Fruit fly (Drosophila melanogaster): ENCODE data around the gene CG3868.
A peak's percentile ranks its signal among the peaks of the same experiment; 100 is the strongest.

The CG3868 gene

DNA sequence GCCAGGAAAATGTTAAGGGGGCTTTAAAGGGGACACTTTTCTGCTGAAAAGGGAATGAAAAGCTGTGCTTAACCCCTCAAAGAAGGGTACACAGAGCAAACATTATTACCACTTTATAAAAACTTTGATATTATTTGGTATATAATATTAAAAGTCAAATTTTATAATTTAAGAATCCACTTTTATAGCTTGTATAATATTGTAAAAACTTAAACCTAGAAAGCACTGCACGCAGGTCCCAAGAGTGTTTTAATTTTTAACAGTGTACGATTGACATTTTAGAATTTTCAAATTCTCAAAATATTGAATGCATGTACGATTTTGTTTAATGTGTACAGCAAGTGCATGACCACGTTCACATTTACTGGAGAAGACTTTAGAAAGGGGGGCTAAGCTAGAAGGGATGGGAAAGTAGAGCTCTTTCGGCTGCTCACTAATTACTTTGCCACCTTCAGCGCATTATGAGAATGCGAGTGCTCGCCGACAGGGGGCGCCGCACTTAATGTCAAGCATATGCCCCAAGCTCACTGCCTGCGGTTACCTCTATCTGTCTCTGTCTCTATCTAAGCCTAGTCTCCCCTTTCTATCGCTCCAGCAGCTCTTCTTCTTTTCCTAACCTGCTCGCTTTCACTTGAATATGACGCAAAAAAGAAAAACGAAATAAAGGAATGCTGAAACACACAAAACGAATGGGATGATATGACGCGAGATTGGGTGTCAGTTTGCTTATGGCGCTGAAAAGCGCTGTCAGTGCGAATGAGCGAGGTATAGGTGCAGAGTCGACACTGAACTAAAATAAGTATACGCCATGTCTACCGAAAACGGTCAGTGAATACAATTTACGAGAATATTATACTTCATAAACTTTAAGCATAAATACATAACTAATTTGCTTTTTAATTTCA is 42.5 kb downstream of the CG3868 start (continued):
- TF ChIP-seq lbe (GFP tag; optimal IDR thresholded peaks at IDR 0.05) (no peak), Adf1 (GFP tag; IDR thresholded peaks at IDR 0.05) (no peak), CG7963 (GFP tag; IDR thresholded peaks at IDR 0.05; ENCODE audit: partially characterized antibody) (no peak), Eip74EF (GFP tag; optimal IDR thresholded peaks at IDR 0.05) (no peak), Meics (GFP tag; optimal IDR thresholded peaks at IDR 0.05) (peak; percentile 14), CG6765 (GFP tag; optimal IDR thresholded peaks at IDR 0.05) (no peak), CG4360 (GFP tag; IDR thresholded peaks at IDR 0.05) (no peak), dmrt11E (tag; optimal IDR thresholded peaks at IDR 0.05) (no peak), CG15479 (GFP tag; optimal IDR thresholded peaks at IDR 0.05) (no peak), Ptx1 (GFP tag; IDR thresholded peaks at IDR 0.05) (no peak), CG2129 (GFP tag; IDR thresholded peaks at IDR 0.05; ENCODE audit: partially characterized antibody) (no peak), CG31365 (tag; optimal IDR thresholded peaks at IDR 0.05) (no peak), crp (GFP tag; optimal IDR thresholded peaks at IDR 0.05) (no peak), Hr51 (GFP tag; optimal IDR thresholded peaks at IDR 0.05) (peak in 1 of 2 experiments; percentile 1), jigr1 (GFP tag; IDR thresholded peaks at IDR 0.05) (no peak), unc-4 (GFP tag; IDR thresholded peaks at IDR 0.05; ENCODE audit: partially characterized antibody) (no peak), gcm2 (GFP tag; optimal IDR thresholded peaks at IDR 0.05) (no peak), ro (GFP tag; IDR thresholded peaks at IDR 0.05) (no peak), sug (tag; optimal IDR thresholded peaks at IDR 0.05) (no peak), al (GFP tag; IDR thresholded peaks at IDR 0.05) (no peak), CG10267 (tag; optimal IDR thresholded peaks at IDR 0.05) (peak; percentile 18), NC2β (GFP tag; optimal IDR thresholded peaks at IDR 0.05) (no peak), Sry-δ (GFP tag; optimal IDR thresholded peaks at IDR 0.05) (no peak), CG11723 (GFP tag; optimal IDR thresholded peaks at IDR 0.05) (no peak), Opbp (GFP tag; IDR thresholded peaks at IDR 0.05; ENCODE audit: partially characterized antibody) (no peak), Gsc (GFP tag; IDR thresholded peaks at IDR 0.05) (no peak), ken (GFP tag; IDR thresholded peaks at IDR 0.05) (peak; percentile 44; the same call in 1 of the 3 replicates), Bteb2 (GFP tag; optimal IDR thresholded peaks at IDR 0.05) (no peak), Fer2 (tag; optimal IDR thresholded peaks at IDR 0.05) (no peak), dan (GFP tag; IDR thresholded peaks at IDR 0.05) (no peak), CG18764 (GFP tag; optimal IDR thresholded peaks at IDR 0.05) (no peak), z (GFP tag; IDR thresholded peaks at IDR 0.05) (no peak), amos (GFP tag; IDR thresholded peaks at IDR 0.05; ENCODE audit: partially characterized antibody) (no peak), ftz-f1 (GFP tag; optimal IDR thresholded peaks at IDR 0.05) (no peak), CG12236 (GFP tag; optimal IDR thresholded peaks at IDR 0.05) (no peak), gce (GFP tag; IDR thresholded peaks at IDR 0.05) (0 out of 3 replicates have a peak, but pooled peaks have one; percentile 9), Hr78 (GFP tag; optimal IDR thresholded peaks at IDR 0.05) (no peak), CG9876 (GFP tag; optimal IDR thresholded peaks at IDR 0.05) (no peak), CG13296 (GFP tag; optimal IDR thresholded peaks at IDR 0.05) (no peak), zen (tag; optimal IDR thresholded peaks at IDR 0.05) (no peak), danr (GFP tag; IDR thresholded peaks at IDR 0.05) (no peak), CG6813 (GFP tag; optimal IDR thresholded peaks at IDR 0.05) (peak; percentile 37), CG7745 (tag; optimal IDR thresholded peaks at IDR 0.05) (no peak), Usf (GFP tag; optimal IDR thresholded peaks at IDR 0.05) (no peak), Med (GFP tag) (peak; percentile 44), pros (GFP tag; optimal IDR thresholded peaks at IDR 0.05) (no peak), CG12104 (GFP tag; optimal IDR thresholded peaks at IDR 0.05) (no peak), bbx (GFP tag; IDR thresholded peaks at IDR 0.05; ENCODE audit: partially characterized antibody) (no peak)
